Fruit fly (Drosophila melanogaster) whole organism, embryonic: ENCODE measurements around the gene CG3634.

ENCODE experiments used
- CG12219 ChIP-seq: fragments of 200-800 bp; sonication (Bioruptor generic); optimal IDR thresholded peaks from 3 replicates; lab custom pipeline; 2018; ENCODE audit warnings: missing biosample characterization, mild to moderate bottlenecking, missing genetic modification characterization
- CG6689 ChIP-seq: fragments of 200-800 bp; sonication (Bioruptor generic); IDR thresholded peaks from 2 replicates; pipeline ENCODE4 v1.3.6; 2022; ENCODE audit warnings: missing biosample characterization, missing genetic modification characterization
- Gsc ChIP-seq: fragments of 200-800 bp; sonication (Bioruptor generic); IDR thresholded peaks from 2 replicates; pipeline ENCODE4 v1.3.6; 2022; ENCODE audit warnings: missing biosample characterization, missing genetic modification characterization
- Ravus ChIP-seq: fragments of 200-800 bp; sonication (Bioruptor generic); IDR thresholded peaks from 2 replicates; pipeline ENCODE4 v1.3.6; 2022; ENCODE audit warnings: missing biosample characterization, missing genetic modification characterization
- sens-2 ChIP-seq: fragments of 200-800 bp; sonication (Bioruptor generic); IDR thresholded peaks from 2 replicates; pipeline ENCODE4 v1.3.6; 2022; ENCODE audit warnings: missing biosample characterization, missing genetic modification characterization
- shn ChIP-seq: fragments of 200-800 bp; sonication (Bioruptor generic); optimal IDR thresholded peaks from 3 replicates; lab custom pipeline; 2016; ENCODE audit warnings: missing biosample characterization, missing genetic modification characterization

dm6 chr3L:20758583-20758982, 50.5 kb downstream of the CG3634 start, which contains the start of gene CG43251:
- TF ChIP-seq shn (GFP tag; lab: Kevin White, UChicago) (no peak), sens-2 (GFP tag; lab: Robert Waterston, UW) (no peak), CG6689 (GFP tag; lab: Robert Waterston, UW) (no peak), CG12219 (GFP tag; lab: Kevin White, UChicago) (no peak), Ravus (no peak), Gsc (no peak)
